Worm (Caenorhabditis elegans) whole organism, young adult: Measurements from ENCODE around the gene pho-12.

ENCODE experiments used
- D2030.7 ChIP-seq: fragments of 200-800 bp; sonication (Bioruptor generic); IDR thresholded peaks from 2 replicates; pipeline ENCODE4 v1.3.6; 2022; ENCODE audit warnings: missing genetic modification reagents, missing genetic modification characterization, missing compliant biosample characterization
- F22D6.2 ChIP-seq: sonication (generic microtip); optimal IDR thresholded peaks from 2 replicates; lab custom pipeline; 2016; ENCODE audit warnings: mild to moderate bottlenecking, missing genetic modification characterization, missing compliant biosample characterization
- K11D2.4 ChIP-seq: fragments of 200-800 bp; sonication (Bioruptor generic); IDR thresholded peaks from 2 replicates; pipeline ENCODE4 v1.3.6; 2022; ENCODE audit warnings: missing genetic modification reagents, missing genetic modification characterization, missing compliant biosample characterization
- K12H6.12 ChIP-seq: fragments of 200-800 bp; sonication (Bioruptor generic); optimal IDR thresholded peaks from 2 replicates; lab custom pipeline; 2018; ENCODE audit warnings: mild to moderate bottlenecking, missing genetic modification characterization, missing compliant biosample characterization
- Y79H2A.3 ChIP-seq: fragments of 200-800 bp; sonication (Bioruptor generic); conservative IDR thresholded peaks from 2 replicates; pipeline ENCODE4 v1.3.6; 2022; ENCODE audit warnings: missing genetic modification reagents, missing genetic modification characterization, missing compliant biosample characterization
- akir-1 ChIP-seq: fragments of 200-800 bp; sonication (Bioruptor generic); optimal IDR thresholded peaks from 2 replicates; lab custom pipeline; 2018; ENCODE audit warnings: mild to moderate bottlenecking, missing genetic modification characterization, moderate library complexity, missing compliant biosample characterization
- aptf-2 ChIP-seq: fragments of 200-800 bp; sonication (Bioruptor generic); conservative IDR thresholded peaks from 2 replicates; pipeline ENCODE4 v1.3.6; 2022; ENCODE audit warnings: missing genetic modification reagents, missing genetic modification characterization, missing compliant biosample characterization
- aptf-3 ChIP-seq: fragments of 200-800 bp; sonication (Bioruptor generic); IDR thresholded peaks from 2 replicates; pipeline ENCODE4 v1.3.6; 2022; ENCODE audit warnings: missing genetic modification characterization, missing compliant biosample characterization
- attf-5 ChIP-seq: fragments of 200-800 bp; sonication (Bioruptor generic); optimal IDR thresholded peaks from 2 replicates; lab custom pipeline; 2018; ENCODE audit warnings: mild to moderate bottlenecking, missing genetic modification characterization, missing compliant biosample characterization
- ccch-3 ChIP-seq: fragments of 200-800 bp; sonication (Bioruptor generic); optimal IDR thresholded peaks from 2 replicates; lab custom pipeline; 2018; ENCODE audit warnings: mild to moderate bottlenecking, missing genetic modification characterization, missing compliant biosample characterization
- cebp-1 ChIP-seq, 2 experiments: fragments of 200-800 bp in 1 of 2; sonication (Bioruptor generic) in 1 of 2; sonication (generic microtip) in 1 of 2; IDR thresholded peaks in 1 of 2; optimal IDR thresholded peaks in 1 of 2; 2 replicates each; pipeline versions ENCODE4 v1.3.6 to Lab custom; 2017 to 2022; ENCODE audit warnings: missing compliant biosample characterization in 2 of 2, missing genetic modification characterization in 2 of 2, mild to moderate bottlenecking in 1 of 2, missing genetic modification reagents in 1 of 2, moderate library complexity in 1 of 2
- ceh-100 ChIP-seq: fragments of 200-800 bp; sonication (Bioruptor generic); IDR thresholded peaks from 2 replicates; pipeline ENCODE4 v1.3.6; 2022; ENCODE audit warnings: missing genetic modification reagents, missing genetic modification characterization, missing compliant biosample characterization
- ceh-79 ChIP-seq: sonication (generic microtip); optimal IDR thresholded peaks from 2 replicates; lab custom pipeline; 2017; ENCODE audit warnings: mild to moderate bottlenecking, missing genetic modification characterization, missing compliant biosample characterization
- efl-1 ChIP-seq: fragments of 150-350 bp; optimal IDR thresholded peaks from 2 replicates; lab custom pipeline; 2014; ENCODE audit warnings: missing biosample characterization, missing genetic modification reagents, missing genetic modification characterization
- egl-18 ChIP-seq: fragments of 200-800 bp; sonication (Bioruptor generic); IDR thresholded peaks from 2 replicates; pipeline ENCODE4 v1.3.6; 2022; ENCODE audit warnings: missing genetic modification reagents, missing genetic modification characterization, missing compliant biosample characterization
- ekl-4 ChIP-seq: fragments of 200-800 bp; sonication (Bioruptor generic); IDR thresholded peaks from 2 replicates; pipeline ENCODE4 v1.3.6; 2022; ENCODE audit warnings: missing genetic modification reagents, missing genetic modification characterization, missing compliant biosample characterization
- hrde-1 ChIP-seq: sonication (generic microtip); optimal IDR thresholded peaks from 2 replicates; lab custom pipeline; 2016; ENCODE audit warnings: missing genetic modification characterization, mild to moderate bottlenecking, missing compliant biosample characterization, moderate library complexity, missing genotype, missing genetic modification reagents, borderline replicate concordance
- let-607 ChIP-seq, 2 experiments: fragments of 200-800 bp in 1 of 2; sonication (Bioruptor generic) in 1 of 2; sonication (generic microtip) in 1 of 2; optimal IDR thresholded peaks; 2 replicates each; lab custom pipeline; 2016 to 2018; ENCODE audit warnings: mild to moderate bottlenecking in 2 of 2, missing compliant biosample characterization in 2 of 2, missing genetic modification characterization in 2 of 2, moderate library complexity in 2 of 2, missing genotype in 1 of 2
- lin-35 ChIP-seq, 3 experiments: fragments of 150-350 bp in 2 of 3; sonication (generic microtip) in 1 of 3; optimal IDR thresholded peaks; 2 replicates each; lab custom pipeline; 2014 to 2018; ENCODE audit warnings: missing biosample characterization in 3 of 3, missing genetic modification characterization in 3 of 3, missing genetic modification reagents in 3 of 3
- lsy-27 ChIP-seq: sonication (generic microtip); optimal IDR thresholded peaks from 2 replicates; lab custom pipeline; 2017; ENCODE audit warnings: missing genetic modification characterization, mild to moderate bottlenecking, missing compliant biosample characterization, antibody characterized with exemption, missing genotype, borderline replicate concordance; ENCODE audit not compliant: insufficient read depth
- mcd-1 ChIP-seq: fragments of 200-800 bp; sonication (Bioruptor generic); IDR thresholded peaks from 2 replicates; pipeline ENCODE4 v1.3.6; 2022; ENCODE audit warnings: missing genetic modification reagents, missing genetic modification characterization, missing compliant biosample characterization
- nfya-2 ChIP-seq: fragments of 200-800 bp; sonication (Bioruptor generic); IDR thresholded peaks from 2 replicates; pipeline ENCODE4 v1.3.6; 2022; ENCODE audit warnings: missing genetic modification reagents, missing genetic modification characterization, missing compliant biosample characterization
- nfyb-1 ChIP-seq: fragments of 200-800 bp; sonication (Bioruptor generic); IDR thresholded peaks from 2 replicates; pipeline ENCODE4 v1.3.6; 2022; ENCODE audit warnings: missing genetic modification reagents, missing genetic modification characterization, missing compliant biosample characterization
- pha-4 ChIP-seq: fragments of 150-350 bp; sonication (generic microtip); optimal IDR thresholded peaks from 2 replicates; lab custom pipeline; 2014; ENCODE audit warnings: missing biosample characterization, missing genetic modification reagents, missing genetic modification characterization
- repo-1 ChIP-seq: sonication (generic microtip); optimal IDR thresholded peaks from 2 replicates; lab custom pipeline; 2017; ENCODE audit warnings: mild to moderate bottlenecking, missing genetic modification characterization, missing compliant biosample characterization
- snpc-1.1 ChIP-seq: sonication (generic microtip); optimal IDR thresholded peaks from 2 replicates; lab custom pipeline; 2017; ENCODE audit warnings: missing genetic modification characterization, mild to moderate bottlenecking, missing compliant biosample characterization, antibody characterized with exemption, moderate library complexity, missing genotype, missing genetic modification reagents; ENCODE audit not compliant: insufficient read depth
- snpc-4 ChIP-seq, 5 experiments: fragments of 150-350 bp in 1 of 5; sonication (generic microtip) in 4 of 5; optimal IDR thresholded peaks; 2 replicates each; lab custom pipeline; 2014 to 2018; ENCODE audit warnings: missing genetic modification characterization in 5 of 5, missing biosample characterization in 3 of 5, antibody characterized with exemption in 2 of 5, mild to moderate bottlenecking in 2 of 5, missing compliant biosample characterization in 2 of 5, missing genotype in 2 of 5, moderate library complexity in 2 of 5, missing genetic modification reagents in 1 of 5
- zfh-2 ChIP-seq: fragments of 200-800 bp; sonication (Bioruptor generic); conservative IDR thresholded peaks from 2 replicates; pipeline ENCODE4 v1.3.6; 2022; ENCODE audit warnings: missing genetic modification reagents, missing genetic modification characterization, missing compliant biosample characterization
- zim-3 ChIP-seq: sonication (generic microtip); optimal IDR thresholded peaks from 2 replicates; lab custom pipeline; 2017; ENCODE audit warnings: mild to moderate bottlenecking, missing genetic modification characterization, moderate library complexity, missing compliant biosample characterization
- ztf-22 ChIP-seq: fragments of 200-800 bp; sonication (Bioruptor generic); optimal IDR thresholded peaks from 2 replicates; lab custom pipeline; 2018; ENCODE audit warnings: mild to moderate bottlenecking, missing genetic modification characterization, moderate library complexity, missing compliant biosample characterization
- ztf-26 ChIP-seq: sonication (generic microtip); optimal IDR thresholded peaks from 2 replicates; lab custom pipeline; 2017; ENCODE audit warnings: missing genetic modification characterization, missing compliant biosample characterization

The pho-12 gene

DNA sequence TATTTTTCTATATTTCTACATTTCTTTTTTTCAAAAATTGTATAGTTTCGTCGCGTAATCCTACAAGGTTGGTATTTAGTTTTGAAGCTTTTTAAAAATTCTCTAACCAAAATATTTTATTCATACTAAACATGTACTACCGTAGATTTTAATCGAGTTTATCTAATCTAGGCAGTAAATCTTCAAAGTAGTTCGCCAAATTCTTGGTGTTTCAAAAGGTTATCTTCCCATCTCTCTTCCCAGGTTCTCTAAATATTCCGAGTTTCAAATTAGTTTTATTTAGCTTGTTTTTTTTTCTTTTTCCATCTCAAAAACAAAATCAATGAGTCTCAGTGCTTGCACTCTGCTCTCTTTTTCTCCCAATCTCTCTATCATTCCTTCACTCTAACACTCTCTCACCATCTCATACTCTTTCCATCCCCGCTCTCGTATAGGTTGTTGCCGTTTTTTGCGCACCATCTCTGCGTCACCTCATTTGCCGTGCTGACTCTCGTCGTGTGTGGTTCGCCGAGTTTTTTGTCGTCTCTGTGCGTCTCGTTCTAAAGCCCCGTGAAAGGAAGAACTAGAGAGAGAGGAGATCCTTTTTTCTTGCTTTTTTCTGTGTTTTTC, 43.5 kb downstream of the pho-12 start (continued):
- TF ChIP-seq K12H6.12 (tag; lab: Kevin White, UChicago) (peak; percentile 59), lin-35 (GFP tag; optimal IDR thresholded peaks at IDR 0.05; lab: Kevin White, UChicago) (no peak), lsy-27 (tag; lab: Kevin White, UChicago) (no peak), mcd-1 (GFP tag; lab: Robert Waterston, UW) (peak; percentile 56), zfh-2 (GFP tag; lab: Robert Waterston, UW) (peak; percentile 84), nfyb-1 (GFP tag; lab: Robert Waterston, UW) (0 out of 2 replicates have a peak, but pooled peaks have one; percentile 16), egl-18 (no peak), zim-3 (tag; lab: Kevin White, UChicago) (no peak), attf-5 (peak; percentile 63), cebp-1 (GFP tag; IDR thresholded peaks at IDR 0.05; lab: Robert Waterston, UW) (no peak), cebp-1 (tag; optimal IDR thresholded peaks at IDR 0.05; lab: Kevin White, UChicago) (peak; percentile 66), snpc-4 (GFP tag; optimal IDR thresholded peaks at IDR 0.05; lab: Kevin White, UChicago) (no peak), snpc-4 (tag; optimal IDR thresholded peaks at IDR 0.05; lab: Kevin White, UChicago) (peak in 2 of 4 experiments; percentile 35 to 52), aptf-2 (GFP tag; lab: Robert Waterston, UW) (no peak)

DNA sequence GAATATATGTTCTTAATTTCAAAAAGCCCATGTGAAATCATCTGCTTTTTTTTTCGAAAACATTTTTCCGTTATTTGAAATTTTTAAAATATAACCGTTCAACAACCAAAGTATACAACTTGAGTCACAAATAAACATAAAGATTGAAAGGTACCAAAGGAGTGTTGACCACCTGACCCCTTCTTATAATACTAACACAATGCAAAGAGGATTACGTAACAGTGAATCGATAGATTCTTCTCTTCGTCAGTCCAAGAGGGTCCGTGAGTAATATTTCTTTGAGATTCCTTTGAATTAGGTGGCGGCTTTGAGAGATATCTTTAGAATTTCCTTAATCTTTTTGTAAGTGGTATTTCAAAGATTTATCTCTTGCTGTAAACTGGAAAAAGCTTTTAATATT, 44.5 kb downstream of the pho-12 start:
- TF ChIP-seq ceh-100 (GFP tag; lab: Robert Waterston, UW) (no peak), repo-1 (tag; lab: Kevin White, UChicago) (no peak), ztf-26 (tag; lab: Kevin White, UChicago) (no peak), K11D2.4 (no peak), aptf-3 (GFP tag; lab: Robert Waterston, UW) (no peak), ztf-22 (GFP tag; lab: Kevin White, UChicago) (no peak)

DNA sequence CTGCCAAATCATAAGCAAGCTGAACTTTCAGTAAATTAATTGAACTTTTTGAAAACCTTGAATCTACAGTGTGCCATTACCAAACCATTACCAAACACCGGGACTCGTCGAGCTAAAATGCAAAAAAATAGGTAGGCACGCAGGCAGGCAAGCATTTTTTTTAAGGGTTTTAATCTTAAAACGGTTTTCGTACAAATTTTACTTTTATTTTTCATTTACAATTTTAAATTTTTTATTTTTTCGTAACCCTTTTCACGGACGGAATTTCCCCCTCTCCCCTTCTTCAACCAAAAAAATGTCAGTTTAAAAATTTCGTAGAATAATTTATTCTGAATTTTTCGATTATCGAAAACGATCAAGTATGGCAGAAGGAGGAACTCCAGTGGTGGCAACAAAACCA, 46.2 kb downstream of the pho-12 start, which contains the start of gene F59A6.2:
Gene F59A6.2 (plus strand): TSS at position 301 of the 400 bp plus-strand sequence.
- no peak for TF ChIP-seq ztf-26 (tag; lab: Kevin White, UChicago)
- no peak for TF ChIP-seq ekl-4
- TF ChIP-seq aptf-3 (GFP tag; lab: Robert Waterston, UW), result no peak
- no peak for TF ChIP-seq let-607 (tag; optimal IDR thresholded peaks at IDR 0.05; lab: Kevin White, UChicago)
- no peak for TF ChIP-seq snpc-1.1
- no peak for TF ChIP-seq D2030.7
- TF ChIP-seq nfya-2 (GFP tag; lab: Robert Waterston, UW), result no peak
- no peak for TF ChIP-seq ccch-3 (GFP tag; lab: Kevin White, UChicago)
- TF ChIP-seq F22D6.2 (tag; lab: Kevin White, UChicago), result no peak
- TF ChIP-seq K12H6.12 (tag; lab: Kevin White, UChicago), result no peak
- no peak for TF ChIP-seq zfh-2 (GFP tag; lab: Robert Waterston, UW)
- TF ChIP-seq hrde-1 (tag; lab: Kevin White, UChicago), result no peak
- no peak for TF ChIP-seq ceh-79 (tag; lab: Kevin White, UChicago)
- TF ChIP-seq efl-1 (GFP tag; lab: Kevin White, UChicago), result no peak
- no peak for TF ChIP-seq Y79H2A.3 (GFP tag; lab: Robert Waterston, UW)
- TF ChIP-seq akir-1 (GFP tag; lab: Kevin White, UChicago), result no peak
- TF ChIP-seq ztf-22 (GFP tag; lab: Kevin White, UChicago), result no peak
- TF ChIP-seq pha-4, result no peak
